Worm (Caenorhabditis elegans) whole organism, early embryonic: ENCODE measurements around the gene sre-35.

Experiments used
- B0310.2 ChIP-seq: sonication (generic microtip); optimal IDR thresholded peaks from 2 replicates; lab custom pipeline; 2016; ENCODE audit warnings: mild to moderate bottlenecking, missing genetic modification characterization, missing compliant biosample characterization
- aly-1 ChIP-seq: sonication (generic microtip); optimal IDR thresholded peaks from 2 replicates; lab custom pipeline; 2016; ENCODE audit warnings: missing genetic modification characterization, missing compliant biosample characterization
- ama-1 ChIP-seq: fragments of 150-350 bp; optimal IDR thresholded peaks from 2 replicates; lab custom pipeline; 2014

DNA sequence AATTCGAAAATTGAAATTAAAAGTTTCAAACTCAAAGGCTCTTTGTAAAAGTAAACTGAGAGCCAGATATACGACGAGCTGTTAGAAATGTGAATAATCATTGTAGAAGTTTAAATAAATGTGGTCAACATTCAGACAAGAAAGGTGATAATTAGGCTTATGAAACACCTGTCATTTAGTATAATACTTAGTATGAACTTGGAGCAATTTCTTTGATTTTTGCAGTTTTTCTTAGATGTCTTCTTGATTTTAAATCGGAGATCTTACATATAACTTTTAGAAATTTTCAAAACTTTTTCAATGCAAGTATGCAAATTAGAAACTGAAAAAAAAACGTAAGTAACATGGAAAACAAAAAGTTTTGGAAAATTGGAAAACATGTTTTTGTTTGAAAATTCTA, 46.3 kb downstream of the sre-35 start, which contains the start of gene sre-30:
- TF ChIP-seq ama-1 (no peak), aly-1 (no peak), B0310.2 (no peak)
